Fruit fly (Drosophila melanogaster) whole organism, embryonic: ENCODE results near the gene CG45081.
A peak's percentile ranks its signal among the peaks of the same experiment; 100 is the strongest.

Experiments used
- Atf3 ChIP-seq: fragments of 200-800 bp; sonication (Bioruptor generic); optimal IDR thresholded peaks from 3 replicates; lab custom pipeline; 2016; ENCODE audit warnings: missing biosample characterization, missing genetic modification characterization
- B-H2 ChIP-seq: fragments of 200-800 bp; sonication (Bioruptor generic); optimal IDR thresholded peaks from 2 replicates; lab custom pipeline; 2018; ENCODE audit warnings: missing biosample characterization, mild to moderate bottlenecking, missing genetic modification characterization
- CG10267 ChIP-seq: fragments of 200-800 bp; sonication (Bioruptor generic); optimal IDR thresholded peaks from 2 replicates; lab custom pipeline; 2018; ENCODE audit warnings: missing biosample characterization, mild to moderate bottlenecking, missing genetic modification characterization, moderate library complexity
- CG10565 ChIP-seq: fragments of 200-800 bp; sonication (Bioruptor generic); optimal IDR thresholded peaks from 3 replicates; lab custom pipeline; 2016; ENCODE audit warnings: missing biosample characterization, mild to moderate bottlenecking, missing genetic modification characterization
- CG11398 ChIP-seq: fragments of 200-800 bp; sonication (Bioruptor generic); optimal IDR thresholded peaks from 2 replicates; lab custom pipeline; 2016; ENCODE audit warnings: missing biosample characterization, missing genetic modification characterization
- CG11456 ChIP-seq: fragments of 200-800 bp; sonication (Bioruptor generic); IDR thresholded peaks from 3 replicates; pipeline ENCODE4 v1.3.6; 2022; ENCODE audit warnings: missing biosample characterization, missing genetic modification characterization
- CG11560 ChIP-seq: fragments of 200-800 bp; sonication (Bioruptor generic); IDR thresholded peaks from 3 replicates; pipeline ENCODE4 v1.3.6; 2022; ENCODE audit warnings: missing biosample characterization, missing genetic modification characterization
- CG13624 ChIP-seq: fragments of 200-800 bp; sonication (Bioruptor generic); optimal IDR thresholded peaks from 2 replicates; lab custom pipeline; 2016; ENCODE audit warnings: missing biosample characterization, missing genetic modification characterization
- CG14667 ChIP-seq: fragments of 200-800 bp; sonication (Bioruptor generic); IDR thresholded peaks from 2 replicates; pipeline ENCODE4 v1.3.6; 2022; ENCODE audit warnings: missing biosample characterization, missing genetic modification characterization
- CG14860 ChIP-seq: fragments of 200-800 bp; sonication (Bioruptor generic); IDR thresholded peaks from 3 replicates; pipeline ENCODE4 v1.3.6; 2022; ENCODE audit warnings: missing biosample characterization, missing genetic modification characterization; ENCODE audit not compliant: partially characterized antibody
- CG15479 ChIP-seq: fragments of 200-800 bp; sonication (Bioruptor generic); optimal IDR thresholded peaks from 3 replicates; lab custom pipeline; 2019; ENCODE audit warnings: missing biosample characterization, mild to moderate bottlenecking, missing genetic modification characterization, moderate library complexity
- CG15601 ChIP-seq: fragments of 200-800 bp; sonication (Bioruptor generic); optimal IDR thresholded peaks from 3 replicates; lab custom pipeline; 2019; ENCODE audit warnings: missing biosample characterization, mild to moderate bottlenecking, missing genetic modification characterization, moderate library complexity
- CG1647 ChIP-seq: fragments of 200-800 bp; sonication (Bioruptor generic); optimal IDR thresholded peaks from 3 replicates; lab custom pipeline; 2016; ENCODE audit warnings: missing biosample characterization, missing genetic modification characterization
- CG17568 ChIP-seq: fragments of 200-800 bp; sonication (Bioruptor generic); optimal IDR thresholded peaks from 2 replicates; lab custom pipeline; 2018; ENCODE audit warnings: missing biosample characterization, mild to moderate bottlenecking, missing genetic modification characterization, moderate library complexity
- CG18619 ChIP-seq: fragments of 200-800 bp; sonication (Bioruptor generic); optimal IDR thresholded peaks from 3 replicates; lab custom pipeline; 2017; ENCODE audit warnings: missing biosample characterization, mild to moderate bottlenecking, missing genetic modification characterization
- CG2678 ChIP-seq: fragments of 200-800 bp; sonication (Bioruptor generic); optimal IDR thresholded peaks from 3 replicates; lab custom pipeline; 2019; ENCODE audit warnings: missing biosample characterization, mild to moderate bottlenecking, missing genetic modification characterization, moderate library complexity
- CG30403 ChIP-seq: fragments of 200-800 bp; sonication (Bioruptor generic); optimal IDR thresholded peaks from 3 replicates; lab custom pipeline; 2016; ENCODE audit warnings: missing biosample characterization, missing genetic modification characterization
- CG30431 ChIP-seq: fragments of 200-800 bp; sonication (Bioruptor generic); optimal IDR thresholded peaks from 2 replicates; lab custom pipeline; 2017; ENCODE audit warnings: missing biosample characterization, missing genetic modification characterization
- CG3163 ChIP-seq: fragments of 200-800 bp; sonication (Bioruptor generic); optimal IDR thresholded peaks from 3 replicates; lab custom pipeline; 2016; ENCODE audit warnings: missing biosample characterization, missing genetic modification characterization
- CG3407 ChIP-seq: fragments of 200-800 bp; sonication (Bioruptor generic); optimal IDR thresholded peaks from 2 replicates; lab custom pipeline; 2018; ENCODE audit warnings: missing biosample characterization, mild to moderate bottlenecking, missing genetic modification characterization
- CG3726 ChIP-seq: fragments of 200-800 bp; sonication (Bioruptor generic); IDR thresholded peaks from 3 replicates; pipeline ENCODE4, ENCODE4 v1.3.6; 2022; ENCODE audit warnings: missing biosample characterization, missing genetic modification characterization
- CG3995 ChIP-seq: fragments of 200-800 bp; sonication (Bioruptor generic); optimal IDR thresholded peaks from 3 replicates; lab custom pipeline; 2016; ENCODE audit warnings: missing biosample characterization, missing genetic modification characterization
- CG42726 ChIP-seq: fragments of 200-800 bp; sonication (Bioruptor generic); IDR thresholded peaks from 2 replicates; pipeline ENCODE4 v1.3.6; 2022; ENCODE audit warnings: missing biosample characterization, missing genetic modification characterization; ENCODE audit not compliant: partially characterized antibody
- CG7271 ChIP-seq: fragments of 200-800 bp; sonication (Bioruptor generic); optimal IDR thresholded peaks from 2 replicates; lab custom pipeline; 2018; ENCODE audit warnings: missing biosample characterization, mild to moderate bottlenecking, missing genetic modification characterization, moderate library complexity
- CG7987 ChIP-seq: fragments of 200-800 bp; sonication (Bioruptor generic); optimal IDR thresholded peaks from 2 replicates; lab custom pipeline; 2018; ENCODE audit warnings: missing biosample characterization, mild to moderate bottlenecking, missing genetic modification characterization, moderate library complexity
- CG8089 ChIP-seq: fragments of 200-800 bp; sonication (Bioruptor generic); optimal IDR thresholded peaks from 3 replicates; lab custom pipeline; 2016; ENCODE audit warnings: missing biosample characterization, missing genetic modification characterization
- CG9876 ChIP-seq: fragments of 200-800 bp; sonication (Bioruptor generic); optimal IDR thresholded peaks from 2 replicates; lab custom pipeline; 2016; ENCODE audit warnings: missing biosample characterization, missing genetic modification characterization
- CoRest ChIP-seq: fragments of 200-800 bp; sonication (Bioruptor generic); optimal IDR thresholded peaks from 3 replicates; lab custom pipeline; 2018; ENCODE audit warnings: missing biosample characterization, mild to moderate bottlenecking, missing genetic modification characterization, moderate library complexity
- Deaf1 ChIP-seq: fragments of 200-800 bp; optimal IDR thresholded peaks from 3 replicates; lab custom pipeline; 2019; ENCODE audit warnings: missing biosample characterization, mild to moderate bottlenecking, missing genetic modification characterization, moderate library complexity
- Dip3 ChIP-seq: fragments of 200-800 bp; sonication (Bioruptor generic); optimal IDR thresholded peaks from 3 replicates; lab custom pipeline; 2016; ENCODE audit warnings: missing biosample characterization, missing genetic modification characterization
- ERR ChIP-seq: fragments of 200-800 bp; sonication (Bioruptor generic); optimal IDR thresholded peaks from 2 replicates; lab custom pipeline; 2016; ENCODE audit warnings: missing biosample characterization, missing genetic modification characterization
- NK7.1 ChIP-seq: fragments of 200-800 bp; sonication (Bioruptor generic); optimal IDR thresholded peaks from 3 replicates; lab custom pipeline; 2016; ENCODE audit warnings: missing biosample characterization, missing genetic modification characterization
- Nf-YC ChIP-seq: fragments of 200-800 bp; optimal IDR thresholded peaks from 3 replicates; lab custom pipeline; 2019; ENCODE audit warnings: missing biosample characterization, mild to moderate bottlenecking, missing genetic modification characterization, moderate library complexity
- PHDP ChIP-seq: fragments of 200-800 bp; sonication (Bioruptor generic); optimal IDR thresholded peaks from 3 replicates; lab custom pipeline; 2018; ENCODE audit warnings: missing biosample characterization, mild to moderate bottlenecking, missing genetic modification characterization, moderate library complexity
- Poxn ChIP-seq: fragments of 200-800 bp; sonication (Bioruptor generic); IDR thresholded peaks from 2 replicates; pipeline ENCODE4 v1.3.6; 2022; ENCODE audit warnings: missing biosample characterization, missing genetic modification characterization
- Sox100B ChIP-seq: fragments of 200-800 bp; sonication (Bioruptor generic); optimal IDR thresholded peaks from 3 replicates; lab custom pipeline; 2018; ENCODE audit warnings: missing biosample characterization, mild to moderate bottlenecking, missing genetic modification characterization
- Sry-δ ChIP-seq: fragments of 200-800 bp; sonication (Bioruptor generic); optimal IDR thresholded peaks from 2 replicates; lab custom pipeline; 2016; ENCODE audit warnings: missing biosample characterization, missing genetic modification characterization
- chif ChIP-seq, 2 experiments: fragments of 200-800 bp; sonication (Bioruptor generic); optimal IDR thresholded peaks; 3 replicates each; lab custom pipeline; 2016; ENCODE audit warnings: missing biosample characterization in 2 of 2, missing genetic modification characterization in 2 of 2
- chinmo ChIP-seq: fragments of 200-800 bp; sonication (Bioruptor generic); IDR thresholded peaks from 4 replicates; pipeline ENCODE4 v1.3.6; 2022; ENCODE audit warnings: missing biosample characterization, missing genetic modification characterization; ENCODE audit not compliant: partially characterized antibody
- croc ChIP-seq: fragments of 200-800 bp; sonication (Bioruptor generic); conservative IDR thresholded peaks from 3 replicates; pipeline ENCODE4 v1.3.6; 2022; ENCODE audit warnings: missing biosample characterization, missing genetic modification characterization
- fd3F ChIP-seq: fragments of 200-800 bp; sonication (Bioruptor generic); optimal IDR thresholded peaks from 2 replicates; lab custom pipeline; 2018; ENCODE audit warnings: missing biosample characterization, mild to moderate bottlenecking, missing genetic modification characterization, moderate library complexity
- klu ChIP-seq: fragments of 200-800 bp; sonication (Bioruptor generic); IDR thresholded peaks from 2 replicates; pipeline ENCODE4 v1.3.6; 2022; ENCODE audit warnings: missing biosample characterization, missing genetic modification characterization
- lab ChIP-seq: fragments of 200-800 bp; sonication (Bioruptor generic); optimal IDR thresholded peaks from 3 replicates; lab custom pipeline; 2017; ENCODE audit warnings: missing biosample characterization, missing genetic modification characterization, mild to moderate bottlenecking, moderate library complexity, missing genetic modification reagents
- nerfin-2 ChIP-seq: fragments of 200-800 bp; sonication (Bioruptor generic); IDR thresholded peaks from 2 replicates; pipeline ENCODE4 v1.3.6; 2022; ENCODE audit warnings: missing biosample characterization, missing genetic modification characterization; ENCODE audit not compliant: partially characterized antibody
- nom ChIP-seq: fragments of 200-800 bp; sonication (Bioruptor generic); optimal IDR thresholded peaks from 2 replicates; lab custom pipeline; 2017; ENCODE audit warnings: missing biosample characterization, missing genetic modification characterization, mild to moderate bottlenecking, moderate library complexity, missing genetic modification reagents
- ro ChIP-seq: fragments of 200-800 bp; sonication (Bioruptor generic); IDR thresholded peaks from 2 replicates; pipeline ENCODE4 v1.3.6; 2022; ENCODE audit warnings: missing biosample characterization, missing genetic modification characterization
- tgo ChIP-seq: fragments of 200-800 bp; sonication (Bioruptor generic); IDR thresholded peaks from 3 replicates; pipeline ENCODE4 v1.3.6; 2022; ENCODE audit warnings: missing biosample characterization, missing genetic modification characterization
- toy ChIP-seq: fragments of 200-800 bp; sonication (Bioruptor generic); IDR thresholded peaks from 2 replicates; pipeline ENCODE4 v1.3.6; 2022; ENCODE audit warnings: missing biosample characterization, missing genetic modification characterization
- trem ChIP-seq: fragments of 200-800 bp; optimal IDR thresholded peaks from 3 replicates; lab custom pipeline; 2019; ENCODE audit warnings: missing biosample characterization, mild to moderate bottlenecking, missing genetic modification characterization, moderate library complexity

Gene CG45081

DNA sequence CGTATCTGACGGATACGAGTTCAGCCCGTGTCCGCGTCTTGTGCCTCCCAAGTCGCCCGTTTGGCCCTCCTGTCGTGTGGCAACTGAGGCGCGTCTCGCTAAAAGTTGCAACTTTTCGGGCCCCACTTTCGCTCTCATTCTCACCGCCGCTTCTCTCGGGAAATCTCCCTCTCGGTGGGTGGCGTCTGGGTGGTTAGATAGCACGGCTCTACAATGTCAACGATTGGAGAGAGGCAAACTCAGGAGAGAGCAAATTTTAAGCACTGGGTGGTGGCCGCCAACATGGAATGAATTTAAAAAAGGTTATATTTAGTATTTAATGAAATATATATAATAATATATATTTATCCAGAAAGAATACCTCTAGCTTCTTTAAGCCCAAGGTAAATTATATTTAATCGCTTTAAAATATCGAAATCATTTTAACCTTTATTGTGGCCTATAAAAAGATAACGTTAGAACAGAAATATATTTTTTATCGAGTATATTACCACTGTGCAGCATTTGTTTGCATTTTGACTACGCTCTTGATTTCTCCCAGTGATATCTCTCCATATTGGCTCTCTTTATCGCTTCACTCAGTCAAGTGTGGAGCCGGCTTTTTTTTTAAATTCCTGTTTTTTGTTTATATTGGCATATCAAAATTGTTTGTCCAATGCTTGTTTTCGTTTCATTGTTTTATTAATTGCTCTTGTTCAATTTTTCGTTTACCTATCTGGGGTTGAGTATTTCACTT is 26.7 kb downstream of the CG45081 start, which contains the start of gene Gbs-76A (continued):
- TF ChIP-seq chinmo (GFP tag; lab: Robert Waterston, UW) (0 out of 4 replicates have a peak, but pooled peaks have one; percentile 62), B-H2 (GFP tag; lab: Kevin White, UChicago) (peak; percentile 86), CG2678 (tag; lab: Kevin White, UChicago) (peak; percentile 96), CG11560 (tag; lab: Robert Waterston, UW) (no peak), Atf3 (no peak), Deaf1 (peak; percentile 58), NK7.1 (no peak), CG9876 (no peak), CG10565 (no peak), trem (tag; lab: Kevin White, UChicago) (peak; percentile 75), Sox100B (GFP tag; lab: Kevin White, UChicago) (peak; percentile 85), CG30431 (GFP tag; lab: Kevin White, UChicago) (peak; percentile 45), CG42726 (no peak), CoRest (tag; lab: Kevin White, UChicago) (peak; percentile 91), CG10267 (tag; lab: Kevin White, UChicago) (peak; percentile 76), CG14667 (GFP tag; lab: Robert Waterston, UW) (peak; percentile 22; the same call in 1 of the 2 replicates), CG15601 (tag; lab: Kevin White, UChicago) (peak; percentile 82), CG14860 (peak; percentile 49; the same call in 1 of the 3 replicates), CG11398 (GFP tag; lab: Kevin White, UChicago) (no peak), ro (peak; percentile 9; the same call in 1 of the 2 replicates), CG3407 (GFP tag; lab: Kevin White, UChicago) (peak; percentile 56), CG3995 (no peak), Sry-δ (no peak), CG17568 (GFP tag; lab: Kevin White, UChicago) (peak; percentile 52), Poxn (0 out of 2 replicates have a peak, but pooled peaks have one; percentile 45), nom (GFP tag; lab: Kevin White, UChicago) (peak; percentile 63), CG7271 (tag; lab: Kevin White, UChicago) (peak; percentile 14), CG7987 (GFP tag; lab: Kevin White, UChicago) (peak; percentile 24), Dip3 (no peak), toy (GFP tag; lab: Robert Waterston, UW) (peak; percentile 24; the same call in 1 of the 2 replicates), CG3726 (no peak), CG1647 (GFP tag; lab: Kevin White, UChicago) (no peak), chif (GFP tag; optimal IDR thresholded peaks at IDR 0.05; lab: Kevin White, UChicago) (no peak), CG15479 (GFP tag; lab: Kevin White, UChicago) (no peak), fd3F (peak; percentile 67), PHDP (peak; percentile 93), tgo (peak; percentile 79), nerfin-2 (GFP tag; lab: Robert Waterston, UW) (peak; percentile 20; the same call in 1 of the 2 replicates), CG8089 (GFP tag; lab: Kevin White, UChicago) (peak; percentile 3), CG18619 (GFP tag; lab: Kevin White, UChicago) (peak; percentile 85), lab (GFP tag; lab: Kevin White, UChicago) (peak; percentile 91), Nf-YC (tag; lab: Kevin White, UChicago) (peak; percentile 81), CG30403 (peak; percentile 51), CG13624 (GFP tag; lab: Kevin White, UChicago) (no peak), CG11456 (GFP tag; lab: Robert Waterston, UW) (no peak), croc (GFP tag; lab: Robert Waterston, UW) (peak; percentile 73), klu (GFP tag; lab: Robert Waterston, UW) (no peak), CG3163 (GFP tag; lab: Kevin White, UChicago) (no peak), ERR (no peak)
